Worm (Caenorhabditis elegans): ENCODE measurements around the gene unc-105.

unc-105 gene

DNA sequence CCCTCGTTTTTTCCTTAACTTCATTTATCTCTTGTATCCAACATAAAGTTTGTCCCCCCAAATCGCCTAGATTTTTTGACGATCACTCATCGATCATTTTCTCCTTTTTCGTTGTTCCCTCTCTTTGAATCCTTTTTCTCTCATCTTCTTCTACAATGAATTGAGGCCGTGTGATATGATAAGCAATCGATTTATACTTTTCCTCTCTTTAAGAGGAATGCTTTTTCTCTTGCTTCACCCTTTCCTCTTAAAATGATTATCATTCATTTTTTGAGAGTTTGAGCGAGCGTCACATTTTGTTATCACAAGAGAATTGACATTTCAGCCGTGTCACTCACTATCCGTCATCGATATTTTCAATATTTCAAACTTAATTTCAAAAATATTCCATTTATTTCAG lies 38.2 kb upstream of the unc-105 start, which contains the start of gene K02C4.5:
TSS of gene K02C4.5 (plus strand) at position 395 of the 400 bp plus-strand sequence.
- TF ChIP-seq hmg-4 (GFP tag; optimal IDR thresholded peaks at IDR 0.05) = no peak
- no peak for TF ChIP-seq hnd-1 (tag; optimal IDR thresholded peaks at IDR 0.05)
- TF ChIP-seq ama-1 (optimal IDR thresholded peaks at IDR 0.05) = no peak
- TF ChIP-seq tbx-11 (GFP tag; IDR thresholded peaks at IDR 0.05) = no peak
- no peak for TF ChIP-seq ceh-13 (GFP tag; optimal IDR thresholded peaks at IDR 0.05)
- no peak for TF ChIP-seq hmbx-1 (tag; optimal IDR thresholded peaks at IDR 0.05)
- TF ChIP-seq pes-1 (GFP tag; IDR thresholded peaks at IDR 0.05) = no peak
- TF ChIP-seq tra-4 (tag; optimal IDR thresholded peaks at IDR 0.05) = no peak
- no peak for TF ChIP-seq aly-1 (tag; optimal IDR thresholded peaks at IDR 0.05)
- no peak for TF ChIP-seq ceh-36 (tag; optimal IDR thresholded peaks at IDR 0.05)
- TF ChIP-seq B0310.2 (tag; optimal IDR thresholded peaks at IDR 0.05) = no peak

DNA sequence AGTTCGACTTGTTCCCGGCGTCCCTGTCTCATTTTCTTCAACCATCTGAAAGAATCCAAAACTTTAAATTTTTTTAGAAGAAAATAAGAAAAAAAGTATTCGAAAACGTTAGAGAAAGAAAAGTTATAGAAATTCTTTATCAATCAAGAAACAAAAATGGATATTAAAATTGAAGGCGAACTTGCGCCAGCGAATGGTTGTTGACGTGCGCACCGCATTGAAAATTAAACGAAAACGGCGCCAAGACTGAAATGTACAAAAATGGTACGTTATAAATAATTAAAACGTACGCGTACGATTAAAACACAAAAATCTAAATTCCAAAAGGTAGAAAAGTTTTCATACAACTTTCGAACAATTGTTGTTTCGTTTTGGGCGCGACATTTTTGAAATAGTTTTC lies 29.5 kb upstream of the unc-105 start, which contains the start of gene K02C4.3:
TSS of gene K02C4.3 (minus strand) at position 51 of the 400 bp plus-strand sequence.
- TF ChIP-seq aly-1 (tag; optimal IDR thresholded peaks at IDR 0.05) (no peak), B0310.2 (tag; optimal IDR thresholded peaks at IDR 0.05) (no peak), ceh-13 (GFP tag; optimal IDR thresholded peaks at IDR 0.05) (no peak), ama-1 (optimal IDR thresholded peaks at IDR 0.05) (no peak), tbx-11 (GFP tag; IDR thresholded peaks at IDR 0.05) (no peak), tbx-37 (GFP tag; conservative IDR thresholded peaks at IDR 0.05) (no peak), ets-7 (tag; optimal IDR thresholded peaks at IDR 0.05) (no peak), hmbx-1 (tag; optimal IDR thresholded peaks at IDR 0.05) (no peak)

DNA sequence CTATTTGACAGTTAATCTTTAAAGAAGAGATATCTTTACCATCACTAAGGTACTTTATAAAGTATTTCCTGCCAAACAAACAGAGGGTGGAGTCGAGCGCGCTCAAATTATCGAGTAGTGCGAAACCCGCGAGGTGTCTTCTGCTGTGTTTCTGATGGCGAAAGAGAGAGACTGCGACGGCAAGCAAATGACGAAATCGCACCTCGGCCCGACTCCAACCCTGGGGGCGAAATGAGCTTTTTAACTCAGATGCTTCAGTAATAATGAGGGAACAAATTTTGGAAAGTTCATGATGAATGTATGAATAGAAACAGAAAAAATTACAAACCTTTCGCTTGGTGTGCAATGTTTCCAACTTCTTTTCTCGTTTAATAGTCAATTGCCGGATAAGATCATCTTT lies 24.7 kb upstream of the unc-105 start:
- TF ChIP-seq ama-1 (optimal IDR thresholded peaks at IDR 0.05) (peak; percentile 66), hmg-4 (GFP tag; optimal IDR thresholded peaks at IDR 0.05) (peak; percentile 20), aly-1 (tag; optimal IDR thresholded peaks at IDR 0.05) (no peak)

DNA sequence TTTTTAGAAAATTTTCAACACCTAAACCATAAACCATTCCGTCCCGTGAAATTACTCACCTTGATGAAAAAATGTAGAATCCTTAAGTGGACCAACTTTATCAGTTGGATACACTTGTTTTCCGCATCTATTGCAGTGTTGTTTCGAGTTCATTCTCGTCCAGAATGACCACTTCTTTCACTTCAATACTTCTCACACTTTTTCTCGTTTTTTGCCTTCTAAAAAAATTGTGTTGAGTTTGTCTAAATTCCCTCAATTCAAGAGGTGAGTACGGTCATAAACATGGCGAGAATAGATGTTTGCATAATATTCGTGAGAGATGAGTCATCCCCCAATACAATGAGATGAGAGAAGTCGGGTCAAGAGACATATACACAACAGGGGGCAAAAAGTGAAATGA lies 23.7 kb upstream of the unc-105 start, which contains the start of gene ltd-1:
TSS of gene ltd-1 (minus strand) at position 218 of the 400 bp plus-strand sequence.
- TF ChIP-seq tra-4 (tag; optimal IDR thresholded peaks at IDR 0.05) (no peak), hmbx-1 (tag; optimal IDR thresholded peaks at IDR 0.05) (no peak), hnd-1 (tag; optimal IDR thresholded peaks at IDR 0.05) (no peak), tbx-37 (GFP tag; conservative IDR thresholded peaks at IDR 0.05) (no peak), ets-7 (tag; optimal IDR thresholded peaks at IDR 0.05) (no peak), tbx-11 (GFP tag; IDR thresholded peaks at IDR 0.05) (no peak), flt-1 (GFP tag; IDR thresholded peaks at IDR 0.05) (no peak), aly-1 (tag; optimal IDR thresholded peaks at IDR 0.05) (no peak), ama-1 (optimal IDR thresholded peaks at IDR 0.05) (no peak), scrt-1 (GFP tag; IDR thresholded peaks at IDR 0.05) (no peak), hmg-4 (GFP tag; optimal IDR thresholded peaks at IDR 0.05) (no peak), ceh-36 (tag; optimal IDR thresholded peaks at IDR 0.05) (no peak), sea-1 (GFP tag; conservative IDR thresholded peaks at IDR 0.05) (no peak), ceh-13 (GFP tag; optimal IDR thresholded peaks at IDR 0.05) (no peak), F13C5.2 (tag; optimal IDR thresholded peaks at IDR 0.05) (no peak)

DNA sequence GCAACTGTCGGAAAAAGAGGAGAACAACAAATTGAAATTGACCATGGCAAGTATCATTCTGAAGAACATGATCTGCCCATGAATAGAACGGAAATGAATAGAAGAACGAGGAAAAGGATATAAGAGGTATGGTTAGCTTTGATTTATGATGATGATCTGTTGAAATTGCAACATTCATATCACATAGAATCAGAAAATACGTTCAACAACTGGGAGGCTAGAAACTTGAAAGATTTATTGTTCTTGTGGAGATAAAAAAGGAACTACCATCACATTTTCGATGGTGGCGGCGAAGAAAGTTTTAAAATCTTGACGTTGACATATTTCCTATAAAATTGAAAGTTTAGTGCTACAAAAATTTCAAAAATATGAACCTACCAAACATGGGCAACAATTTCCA lies 23.0 kb upstream of the unc-105 start:
- no peak for TF ChIP-seq B0310.2 (tag; optimal IDR thresholded peaks at IDR 0.05)
- TF ChIP-seq tbx-11 (GFP tag; IDR thresholded peaks at IDR 0.05) = no peak
- TF ChIP-seq pes-1 (GFP tag; IDR thresholded peaks at IDR 0.05) = no peak
- TF ChIP-seq hmbx-1 (tag; optimal IDR thresholded peaks at IDR 0.05) = no peak
- no peak for TF ChIP-seq aly-1 (tag; optimal IDR thresholded peaks at IDR 0.05)
- TF ChIP-seq hnd-1 (tag; optimal IDR thresholded peaks at IDR 0.05) = no peak

DNA sequence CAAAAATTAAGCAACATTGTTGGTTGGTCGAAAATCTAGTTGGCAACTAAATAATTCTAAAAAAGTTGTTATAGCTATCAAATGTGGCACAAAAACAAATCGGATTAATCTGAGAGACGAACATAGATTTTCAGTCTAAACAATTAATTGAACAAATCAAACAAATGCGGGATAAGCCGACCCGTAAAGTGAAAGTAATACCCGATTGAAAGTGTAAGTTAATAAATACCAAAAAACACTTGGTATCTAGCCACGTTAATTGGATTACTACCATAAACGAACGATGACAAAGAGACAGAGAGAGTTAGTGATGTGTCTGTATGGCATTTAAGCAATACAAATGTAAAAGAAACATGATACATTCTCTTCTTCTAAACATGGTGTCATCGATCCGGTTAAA lies 22.3 kb upstream of the unc-105 start:
- TF ChIP-seq scrt-1 (GFP tag; IDR thresholded peaks at IDR 0.05) (no peak), aly-1 (tag; optimal IDR thresholded peaks at IDR 0.05) (no peak), hmbx-1 (tag; optimal IDR thresholded peaks at IDR 0.05) (no peak)

DNA sequence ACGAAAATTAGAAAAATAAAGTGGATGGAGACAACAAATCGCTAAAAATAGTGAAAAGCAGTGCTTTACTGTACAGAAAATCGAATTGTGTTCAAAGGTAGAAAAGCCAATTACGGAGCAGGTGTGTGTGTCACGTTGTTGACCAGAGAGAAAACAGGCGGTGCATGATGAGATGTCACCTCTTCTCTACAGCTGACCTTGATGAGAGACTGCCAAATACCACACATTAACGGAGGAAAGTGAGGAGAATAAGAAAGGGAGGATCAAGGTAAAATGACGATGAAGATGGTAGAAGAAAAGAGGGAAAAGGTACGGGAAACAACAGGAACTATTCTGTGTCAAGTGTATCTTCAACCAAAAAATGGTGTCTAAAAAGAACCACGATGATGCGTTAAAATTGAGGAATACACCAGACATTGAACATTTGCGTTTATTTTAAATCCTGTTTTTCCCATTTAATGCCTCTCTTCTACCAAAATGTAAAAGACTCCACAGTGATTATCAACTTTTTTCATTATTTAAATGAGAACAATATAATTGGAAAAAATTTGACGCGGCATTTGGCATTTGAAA lies 17.0 kb upstream of the unc-105 start:
- TF ChIP-seq F13C5.2 (tag; optimal IDR thresholded peaks at IDR 0.05) (no peak), tra-4 (tag; optimal IDR thresholded peaks at IDR 0.05) (no peak), hmg-4 (GFP tag; optimal IDR thresholded peaks at IDR 0.05) (no peak), hmbx-1 (tag; optimal IDR thresholded peaks at IDR 0.05) (no peak), pes-1 (GFP tag; IDR thresholded peaks at IDR 0.05) (no peak), aly-1 (tag; optimal IDR thresholded peaks at IDR 0.05) (no peak)

DNA sequence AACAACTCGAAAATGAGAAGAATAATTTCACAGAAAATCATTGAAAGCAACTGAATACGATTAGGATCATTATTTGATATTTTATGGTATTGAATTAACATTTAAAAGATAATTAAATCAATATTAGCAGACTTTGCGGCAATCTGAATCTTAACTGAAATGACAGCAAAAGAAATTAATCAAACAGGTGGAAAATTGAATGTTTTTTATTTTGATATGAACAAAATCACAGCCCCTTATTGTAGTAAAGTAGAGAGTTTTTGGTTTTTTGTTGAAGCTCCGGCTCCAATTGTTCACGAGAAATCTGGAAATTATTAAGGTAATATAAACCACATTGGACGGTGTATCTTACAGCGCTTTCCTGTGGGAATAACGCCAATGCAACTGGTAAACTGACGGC lies 14.2 kb upstream of the unc-105 start, which contains the start of gene sre-2:
TSS of gene sre-2 (minus strand) at position 101 of the 400 bp plus-strand sequence.
- TF ChIP-seq hmbx-1 (tag; optimal IDR thresholded peaks at IDR 0.05) (no peak), B0310.2 (tag; optimal IDR thresholded peaks at IDR 0.05) (no peak), hnd-1 (tag; optimal IDR thresholded peaks at IDR 0.05) (no peak), tra-4 (tag; optimal IDR thresholded peaks at IDR 0.05) (no peak), ama-1 (optimal IDR thresholded peaks at IDR 0.05) (no peak), ets-7 (tag; optimal IDR thresholded peaks at IDR 0.05) (no peak), pes-1 (GFP tag; IDR thresholded peaks at IDR 0.05) (no peak), aly-1 (tag; optimal IDR thresholded peaks at IDR 0.05) (no peak), flt-1 (GFP tag; IDR thresholded peaks at IDR 0.05) (no peak), scrt-1 (GFP tag; IDR thresholded peaks at IDR 0.05) (no peak)

DNA sequence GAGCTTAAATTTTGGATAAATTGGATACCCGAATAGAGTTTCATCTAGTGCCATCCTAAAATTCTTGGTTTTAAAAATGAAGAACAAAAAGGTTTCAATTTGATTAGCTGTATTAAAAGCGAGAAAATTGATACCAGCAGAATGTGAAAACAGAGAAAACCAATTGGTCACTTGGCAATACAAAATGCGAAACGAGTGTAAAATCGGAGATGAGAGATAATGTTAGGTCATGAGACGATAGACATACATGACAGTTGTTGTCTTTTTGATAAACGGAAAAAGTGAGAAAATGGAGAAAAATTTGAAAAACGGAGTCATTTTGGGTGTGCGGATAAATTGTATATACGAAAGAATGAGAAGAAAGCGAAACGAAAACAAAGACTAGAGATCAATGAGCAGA lies 11.3 kb upstream of the unc-105 start, which contains the start of gene sfxn-5:
TSS of gene sfxn-5 (minus strand) at position 55 of the 400 bp plus-strand sequence.
- TF ChIP-seq ets-7 (tag; optimal IDR thresholded peaks at IDR 0.05) = no peak
- TF ChIP-seq ama-1 (optimal IDR thresholded peaks at IDR 0.05) = no peak
- no peak for TF ChIP-seq hmbx-1 (tag; optimal IDR thresholded peaks at IDR 0.05)
- TF ChIP-seq aly-1 (tag; optimal IDR thresholded peaks at IDR 0.05) = no peak
- no peak for TF ChIP-seq sea-1 (GFP tag; conservative IDR thresholded peaks at IDR 0.05)
- TF ChIP-seq B0310.2 (tag; optimal IDR thresholded peaks at IDR 0.05) = no peak
- TF ChIP-seq tbx-37 (GFP tag; conservative IDR thresholded peaks at IDR 0.05) = no peak
- no peak for TF ChIP-seq ceh-36 (tag; optimal IDR thresholded peaks at IDR 0.05)
- no peak for TF ChIP-seq ceh-13 (GFP tag; optimal IDR thresholded peaks at IDR 0.05)
- no peak for TF ChIP-seq scrt-1 (GFP tag; IDR thresholded peaks at IDR 0.05)
- TF ChIP-seq tbx-11 (GFP tag; IDR thresholded peaks at IDR 0.05) = no peak
- no peak for TF ChIP-seq hnd-1 (tag; optimal IDR thresholded peaks at IDR 0.05)
- TF ChIP-seq pes-1 (GFP tag; IDR thresholded peaks at IDR 0.05) = no peak
